Fruit fly (Drosophila melanogaster) whole organism, embryonic: ENCODE results near the gene kl-2.
"Not testable (repeated sequence)": the region's sequence is repeated elsewhere in the genome, so short reads cannot be mapped to it uniquely, and the experiment has no call there.

Source experiments
- CG1024 ChIP-seq: fragments of 200-800 bp; sonication (Bioruptor generic); IDR thresholded peaks from 2 replicates; pipeline ENCODE4 v1.3.6; 2022; ENCODE audit warnings: missing biosample characterization, missing genetic modification characterization
- CG17186 ChIP-seq: fragments of 200-800 bp; sonication (Bioruptor generic); optimal IDR thresholded peaks from 3 replicates; lab custom pipeline; 2017; ENCODE audit warnings: missing biosample characterization, missing genetic modification reagents, missing genetic modification characterization
- CG17612 ChIP-seq: fragments of 200-800 bp; sonication (Bioruptor generic); IDR thresholded peaks from 2 replicates; pipeline ENCODE4 v1.3.6; 2022; ENCODE audit warnings: missing biosample characterization, missing genetic modification characterization
- CG18599 ChIP-seq: fragments of 200-800 bp; sonication (Bioruptor generic); optimal IDR thresholded peaks from 3 replicates; lab custom pipeline; 2017; ENCODE audit warnings: missing biosample characterization, missing genetic modification characterization, mild to moderate bottlenecking, moderate library complexity, missing genetic modification reagents
- CoRest ChIP-seq: fragments of 200-800 bp; sonication (Bioruptor generic); optimal IDR thresholded peaks from 3 replicates; lab custom pipeline; 2018; ENCODE audit warnings: missing biosample characterization, mild to moderate bottlenecking, missing genetic modification characterization, moderate library complexity
- Dip3 ChIP-seq: fragments of 200-800 bp; sonication (Bioruptor generic); optimal IDR thresholded peaks from 3 replicates; lab custom pipeline; 2016; ENCODE audit warnings: missing biosample characterization, missing genetic modification characterization
- Fer3 ChIP-seq: fragments of 200-800 bp; sonication (Bioruptor generic); optimal IDR thresholded peaks from 2 replicates; lab custom pipeline; 2018; ENCODE audit warnings: missing biosample characterization, mild to moderate bottlenecking, missing genetic modification characterization, moderate library complexity
- Gsc ChIP-seq: fragments of 200-800 bp; sonication (Bioruptor generic); IDR thresholded peaks from 2 replicates; pipeline ENCODE4 v1.3.6; 2022; ENCODE audit warnings: missing biosample characterization, missing genetic modification characterization
- kay ChIP-seq: fragments of 200-800 bp; sonication (Bioruptor generic); optimal IDR thresholded peaks from 2 replicates; lab custom pipeline; 2016; ENCODE audit warnings: missing biosample characterization, missing genetic modification characterization
- oc ChIP-seq: fragments of 200-800 bp; sonication (Bioruptor generic); optimal IDR thresholded peaks from 2 replicates; lab custom pipeline; 2018; ENCODE audit warnings: missing biosample characterization, mild to moderate bottlenecking, missing genetic modification characterization, moderate library complexity
- onecut ChIP-seq: fragments of 200-800 bp; sonication (Bioruptor generic); IDR thresholded peaks from 2 replicates; pipeline ENCODE4 v1.3.6; 2022; ENCODE audit warnings: missing biosample characterization, missing genetic modification characterization
- tx ChIP-seq: fragments of 200-800 bp; sonication (Bioruptor generic); optimal IDR thresholded peaks from 2 replicates; lab custom pipeline; 2016; ENCODE audit warnings: missing biosample characterization, missing genetic modification characterization
- zen2 ChIP-seq: fragments of 200-800 bp; sonication (Bioruptor generic); IDR thresholded peaks from 3 replicates; pipeline ENCODE4 v1.3.6; 2022; ENCODE audit warnings: missing biosample characterization, missing genetic modification characterization; ENCODE audit not compliant: partially characterized antibody

kl-2 gene

DNA sequence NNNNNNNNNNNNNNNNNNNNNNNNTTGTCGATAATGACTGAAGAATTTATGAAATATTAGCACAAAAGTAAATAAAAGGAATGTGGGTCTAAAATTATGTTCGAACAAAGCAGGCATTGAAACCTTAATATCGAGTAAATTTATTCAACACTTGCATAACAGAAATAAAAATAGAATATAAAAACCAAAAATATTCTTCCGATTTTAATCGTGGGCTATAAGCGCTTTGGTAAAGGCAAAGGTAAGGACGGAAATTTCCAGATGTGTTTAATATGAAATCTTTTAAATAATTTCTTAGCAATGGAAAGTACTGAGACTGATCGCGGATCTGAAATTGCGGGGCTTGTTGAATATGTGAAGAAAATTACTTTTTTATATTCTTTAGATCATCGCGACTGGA, at the start of gene kl-2:
kl-2 (plus strand) TSS at position 301 of the 400 bp plus-strand sequence.
- no peak for TF ChIP-seq oc (tag; lab: Kevin White, UChicago)
- TF ChIP-seq tx = no peak
- TF ChIP-seq zen2 (GFP tag; lab: Robert Waterston, UW) = no peak
- no peak for TF ChIP-seq CG17612
- TF ChIP-seq CoRest (tag; lab: Kevin White, UChicago) = no peak
- TF ChIP-seq Fer3 (tag; lab: Kevin White, UChicago) = no peak
- no peak for TF ChIP-seq onecut (GFP tag; lab: Robert Waterston, UW)
- TF ChIP-seq kay (GFP tag; lab: Kevin White, UChicago) = no peak
- TF ChIP-seq CG1024 (GFP tag; lab: Robert Waterston, UW) = no peak
- TF ChIP-seq Gsc = no peak

DNA sequence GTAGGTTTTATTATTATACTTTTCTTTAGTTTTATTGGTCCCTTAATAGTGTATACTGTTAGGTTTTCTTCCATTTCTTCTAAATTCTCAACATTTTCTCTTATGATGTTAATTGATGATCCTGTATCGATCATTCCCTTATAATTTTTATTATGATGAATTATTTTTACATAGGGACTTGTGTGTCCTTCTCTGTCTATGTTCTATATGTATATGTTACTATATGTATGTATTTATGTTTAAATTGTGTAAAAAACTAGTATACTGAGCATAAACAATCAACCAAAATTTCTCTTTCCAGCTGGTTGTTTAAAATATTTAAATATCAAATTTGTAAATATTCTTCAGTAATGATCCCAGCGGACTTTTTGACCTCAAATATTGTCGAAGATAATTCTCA, 129.2 kb downstream of the kl-2 start, which contains the start of gene ARY:
ARY (plus strand) TSS at position 301 of the 400 bp plus-strand sequence.
- not testable (repeated sequence) for TF ChIP-seq CG17186 (GFP tag; lab: Kevin White, UChicago); CG18599 (GFP tag; lab: Kevin White, UChicago); Dip3
